Worm (Caenorhabditis elegans) whole organism, early embryonic: Measurements from ENCODE around the gene M106.8.

Source experiments
- aly-1 ChIP-seq: sonication (generic microtip); optimal IDR thresholded peaks from 2 replicates; lab custom pipeline; 2016; ENCODE audit warnings: missing genetic modification characterization, missing compliant biosample characterization
- ama-1 ChIP-seq: fragments of 150-350 bp; optimal IDR thresholded peaks from 2 replicates; lab custom pipeline; 2014
- ceh-13 ChIP-seq: fragments of 200-800 bp; sonication (Bioruptor generic); optimal IDR thresholded peaks from 2 replicates; lab custom pipeline; 2018; ENCODE audit warnings: mild to moderate bottlenecking, missing genetic modification characterization, missing compliant biosample characterization
- flt-1 ChIP-seq: fragments of 200-800 bp; sonication (Bioruptor generic); IDR thresholded peaks from 2 replicates; pipeline ENCODE4 v1.3.6; 2022; ENCODE audit warnings: missing genetic modification characterization, missing compliant biosample characterization
- hmbx-1 ChIP-seq: sonication (generic microtip); optimal IDR thresholded peaks from 2 replicates; lab custom pipeline; 2016; ENCODE audit warnings: mild to moderate bottlenecking, missing genetic modification characterization, missing compliant biosample characterization
- hnd-1 ChIP-seq: sonication (generic microtip); optimal IDR thresholded peaks from 2 replicates; lab custom pipeline; 2016; ENCODE audit warnings: missing genetic modification characterization, missing compliant biosample characterization
- pes-1 ChIP-seq: fragments of 200-800 bp; sonication (Bioruptor generic); IDR thresholded peaks from 2 replicates; pipeline ENCODE4 v1.3.6; 2022; ENCODE audit warnings: missing genetic modification reagents, missing genetic modification characterization, missing compliant biosample characterization
- scrt-1 ChIP-seq: fragments of 200-800 bp; sonication (Bioruptor generic); IDR thresholded peaks from 2 replicates; pipeline ENCODE4 v1.3.6; 2022; ENCODE audit warnings: missing genetic modification characterization, missing compliant biosample characterization
- sea-1 ChIP-seq: fragments of 200-800 bp; sonication (Bioruptor generic); conservative IDR thresholded peaks from 2 replicates; pipeline ENCODE4 v1.3.6; 2022; ENCODE audit warnings: missing genetic modification characterization, missing compliant biosample characterization
- tbx-11 ChIP-seq: fragments of 200-800 bp; sonication (Bioruptor generic); IDR thresholded peaks from 2 replicates; pipeline ENCODE4 v1.3.6; 2022; ENCODE audit warnings: missing genetic modification characterization, missing compliant biosample characterization
- tra-4 ChIP-seq: sonication (generic microtip); optimal IDR thresholded peaks from 2 replicates; lab custom pipeline; 2017; ENCODE audit warnings: missing genetic modification characterization, missing compliant biosample characterization

- TF ChIP-seq ceh-13 (GFP tag; lab: Kevin White, UChicago): no peak
- TF ChIP-seq sea-1 (GFP tag; lab: Robert Waterston, UW): no peak
- TF ChIP-seq scrt-1: no peak
- TF ChIP-seq ama-1 (lab: Kevin White, UChicago): no peak
- no peak for TF ChIP-seq aly-1 (tag; lab: Kevin White, UChicago)
- TF ChIP-seq hnd-1 (tag; lab: Kevin White, UChicago): no peak
- no peak for TF ChIP-seq tra-4 (tag; lab: Kevin White, UChicago)
- no peak for TF ChIP-seq tbx-11 (GFP tag; lab: Robert Waterston, UW)
- no peak for TF ChIP-seq pes-1 (GFP tag; lab: Robert Waterston, UW)
- no peak for TF ChIP-seq hmbx-1 (tag; lab: Kevin White, UChicago)
- TF ChIP-seq flt-1 (GFP tag; lab: Robert Waterston, UW): no peak
Observed at ce11 chrII:10829572-10829971, 13.9 kb downstream of the M106.8 start.
